Worm (Caenorhabditis elegans) whole organism, L4/young adult: ENCODE measurements around the gene str-85.

ENCODE experiments used
- W03F9.2 ChIP-seq: fragments of 150-350 bp; optimal IDR thresholded peaks from 2 replicates; lab custom pipeline; 2014; ENCODE audit warnings: missing biosample characterization, missing genetic modification characterization
- him-1 ChIP-seq: sonication (generic microtip); optimal IDR thresholded peaks from 2 replicates; lab custom pipeline; 2016; ENCODE audit warnings: missing genotype, missing genetic modification reagents, missing genetic modification characterization, missing compliant biosample characterization

- no peak for TF ChIP-seq him-1 (tag; lab: Kevin White, UChicago)
- TF ChIP-seq W03F9.2 (tag; lab: Kevin White, UChicago) = no peak
Observed at ce11 chrV:8943963-8944362, 41.7 kb downstream of the str-85 start, which contains the start of gene T19A5.3.
